Fruit fly (Drosophila melanogaster) whole organism, larva: ENCODE measurements around the gene Blimp-1.

Experiments used
- noc ChIP-seq: fragments of 200-800 bp; sonication (Bioruptor generic); optimal IDR thresholded peaks from 3 replicates; lab custom pipeline; 2019; ENCODE audit warnings: missing biosample characterization, mild to moderate bottlenecking, missing genetic modification characterization, moderate library complexity

The Blimp-1 gene

DNA sequence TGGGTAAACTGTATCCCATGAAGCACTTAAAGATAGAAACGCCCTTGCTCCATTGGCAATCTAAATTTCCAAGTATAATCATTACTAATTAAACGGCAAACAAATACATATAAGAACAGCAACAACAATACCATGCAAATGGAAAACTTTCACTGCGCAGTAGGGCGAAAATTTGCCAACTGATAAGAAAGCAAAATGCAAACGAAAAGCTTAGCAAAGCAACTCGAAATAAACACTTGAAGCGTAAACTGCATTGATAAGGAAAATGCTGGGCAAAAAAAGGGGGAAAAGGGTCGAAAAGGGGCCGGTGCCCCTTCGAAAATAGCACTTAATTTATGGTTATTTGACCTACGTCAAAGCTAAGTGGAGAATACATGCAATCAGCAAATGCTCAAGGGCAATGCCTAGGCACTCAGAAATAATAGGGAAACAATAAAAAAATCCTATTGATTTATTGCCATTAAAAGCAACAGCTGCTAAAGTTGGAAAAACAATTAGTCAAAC lies 7.8 kb downstream of the Blimp-1 start:
- TF ChIP-seq noc (tag; lab: Kevin White, UChicago): no peak

DNA sequence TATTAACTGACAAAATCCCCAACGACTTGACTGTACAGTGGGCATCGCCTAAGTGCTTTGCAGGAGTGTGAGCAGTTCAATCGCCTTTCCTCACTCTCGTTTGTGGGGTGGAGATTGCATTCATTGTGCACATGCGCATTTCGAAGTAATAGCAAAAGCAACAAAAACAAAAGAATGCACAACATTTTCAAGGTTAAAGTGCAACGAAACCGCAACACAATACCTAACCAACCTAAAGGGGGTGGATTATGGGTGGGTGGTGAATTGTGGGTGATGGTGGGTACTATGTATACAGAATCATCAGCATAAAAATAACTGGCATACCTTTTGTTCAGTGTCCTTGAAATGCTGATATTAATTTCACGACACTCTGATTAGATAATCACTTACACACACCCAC lies 8.7 kb downstream of the Blimp-1 start:
- no peak for TF ChIP-seq noc (tag; lab: Kevin White, UChicago)

DNA sequence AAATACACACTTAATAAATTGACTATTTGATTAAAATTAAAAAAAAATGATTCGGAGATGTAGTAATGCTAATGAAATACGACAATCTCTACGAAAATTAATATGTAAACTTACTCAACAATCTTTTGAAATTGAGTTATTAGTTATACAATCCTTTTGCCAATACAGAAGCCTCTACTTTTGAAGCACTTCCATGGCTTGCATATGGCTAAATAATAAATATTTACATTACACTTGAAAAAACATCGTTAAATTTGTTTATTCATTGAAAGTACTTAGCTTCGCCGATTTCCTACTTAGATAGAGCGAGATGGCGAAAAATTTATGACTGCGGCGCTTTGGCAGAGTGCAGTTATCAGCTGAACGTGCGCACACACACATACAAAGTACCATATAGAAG lies 9.9 kb downstream of the Blimp-1 start:
- TF ChIP-seq noc (tag; lab: Kevin White, UChicago): no peak

DNA sequence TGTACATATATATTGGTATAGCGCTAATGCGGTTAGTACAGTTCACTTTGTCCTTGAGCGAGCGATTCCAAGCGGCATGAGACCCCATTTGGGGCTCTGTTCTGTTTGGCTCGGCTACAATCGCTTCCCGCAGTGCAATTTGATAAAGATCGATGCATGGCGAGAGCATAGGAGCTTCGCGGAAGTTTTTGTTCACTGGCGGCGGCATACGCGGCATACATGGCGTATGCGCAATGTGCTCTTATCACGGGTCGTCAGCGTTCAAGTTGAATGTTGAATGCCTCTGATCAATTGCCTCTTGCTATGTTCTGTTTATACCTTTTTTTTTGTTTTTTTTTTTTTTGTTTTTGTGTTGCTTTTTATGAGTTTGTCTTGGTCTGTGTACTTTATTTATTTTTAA lies 10.3 kb downstream of the Blimp-1 start:
- TF ChIP-seq noc (tag; lab: Kevin White, UChicago): no peak

DNA sequence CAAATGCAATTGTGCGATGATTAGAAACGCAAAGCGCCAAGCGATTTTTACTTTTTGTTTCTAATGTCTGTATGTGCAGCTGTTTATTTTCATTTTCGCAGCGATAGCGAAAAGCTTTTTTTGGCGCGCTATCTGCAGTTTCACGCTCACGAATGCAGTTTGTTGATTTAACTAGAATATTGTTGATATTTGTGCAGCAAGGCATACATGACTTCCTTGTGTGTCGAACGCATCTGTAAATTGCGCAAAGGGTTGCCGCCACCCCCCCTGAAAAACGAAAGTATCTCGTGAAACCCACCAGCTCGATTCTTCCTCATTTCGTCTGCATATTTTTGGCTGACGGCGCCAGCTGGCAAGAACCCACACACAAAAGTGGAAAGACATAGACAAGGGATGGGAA lies 10.8 kb downstream of the Blimp-1 start:
- TF ChIP-seq noc (tag; lab: Kevin White, UChicago): no peak

DNA sequence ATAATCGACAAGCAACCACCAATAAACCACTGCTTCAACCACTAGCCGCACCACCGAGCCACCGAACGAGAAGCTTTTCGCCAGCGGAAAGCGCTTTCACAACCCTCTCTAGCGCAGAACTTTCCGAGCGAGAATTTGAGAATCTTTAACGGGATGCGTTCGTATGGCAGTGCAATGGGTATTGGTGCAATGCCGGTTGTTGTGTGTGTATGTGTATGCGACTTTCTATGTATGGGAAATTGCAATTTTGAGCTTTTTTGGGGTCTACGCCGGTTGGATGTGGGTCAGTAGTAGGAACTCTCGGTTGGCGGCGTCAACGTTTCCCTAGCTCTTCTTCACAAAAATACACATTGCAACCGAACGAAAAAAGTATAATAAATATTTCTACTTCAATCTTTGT lies 12.1 kb downstream of the Blimp-1 start:
- no peak for TF ChIP-seq noc (tag; lab: Kevin White, UChicago)

DNA sequence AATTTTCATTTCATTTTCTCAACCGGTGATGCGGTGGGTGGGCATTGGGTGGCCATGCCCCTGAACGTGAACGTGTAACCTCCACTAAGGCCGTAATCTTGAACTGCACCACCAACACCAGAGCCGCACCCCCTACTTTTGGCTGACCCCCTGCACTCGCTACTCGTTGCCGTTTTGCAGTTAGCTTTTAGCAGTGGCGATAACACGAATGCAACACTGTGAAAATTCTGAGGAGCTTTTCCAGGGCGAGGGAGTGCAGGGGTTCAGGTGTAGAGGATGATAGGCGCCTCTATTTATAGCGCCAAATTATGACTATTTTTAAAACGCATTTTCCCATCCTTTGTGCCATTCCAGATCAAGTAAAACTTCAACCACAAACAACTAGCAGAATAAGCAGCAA lies 12.9 kb downstream of the Blimp-1 start:
- TF ChIP-seq noc (tag; lab: Kevin White, UChicago): no peak

DNA sequence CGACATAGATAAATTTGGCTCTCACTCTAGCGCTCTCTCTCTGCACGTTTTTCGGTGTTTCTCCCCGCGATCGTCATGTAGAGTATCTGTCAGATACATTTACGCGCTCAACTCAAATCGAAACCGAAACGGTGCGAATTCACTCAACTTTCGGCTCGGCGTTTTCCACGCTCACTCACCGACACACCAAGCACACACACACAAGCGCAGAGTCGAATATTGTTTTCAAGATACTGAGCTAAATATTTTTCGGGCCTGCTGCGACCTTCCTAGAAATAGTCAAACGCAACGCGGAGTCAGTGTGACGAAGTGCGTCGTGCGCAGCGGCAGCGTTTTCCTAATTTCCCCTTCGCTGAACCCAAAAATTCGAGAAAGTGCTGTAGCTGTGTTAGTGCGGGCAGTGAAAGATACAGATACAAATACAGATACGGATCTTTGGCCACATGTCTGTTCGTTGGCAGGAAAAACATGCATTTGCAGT lies 23.7 kb downstream of the Blimp-1 start, which contains the start of gene lin-28:
TSS of gene lin-28 (plus strand) at position 279 of the 481 bp plus-strand sequence.
- TF ChIP-seq noc (tag; lab: Kevin White, UChicago): no peak

DNA sequence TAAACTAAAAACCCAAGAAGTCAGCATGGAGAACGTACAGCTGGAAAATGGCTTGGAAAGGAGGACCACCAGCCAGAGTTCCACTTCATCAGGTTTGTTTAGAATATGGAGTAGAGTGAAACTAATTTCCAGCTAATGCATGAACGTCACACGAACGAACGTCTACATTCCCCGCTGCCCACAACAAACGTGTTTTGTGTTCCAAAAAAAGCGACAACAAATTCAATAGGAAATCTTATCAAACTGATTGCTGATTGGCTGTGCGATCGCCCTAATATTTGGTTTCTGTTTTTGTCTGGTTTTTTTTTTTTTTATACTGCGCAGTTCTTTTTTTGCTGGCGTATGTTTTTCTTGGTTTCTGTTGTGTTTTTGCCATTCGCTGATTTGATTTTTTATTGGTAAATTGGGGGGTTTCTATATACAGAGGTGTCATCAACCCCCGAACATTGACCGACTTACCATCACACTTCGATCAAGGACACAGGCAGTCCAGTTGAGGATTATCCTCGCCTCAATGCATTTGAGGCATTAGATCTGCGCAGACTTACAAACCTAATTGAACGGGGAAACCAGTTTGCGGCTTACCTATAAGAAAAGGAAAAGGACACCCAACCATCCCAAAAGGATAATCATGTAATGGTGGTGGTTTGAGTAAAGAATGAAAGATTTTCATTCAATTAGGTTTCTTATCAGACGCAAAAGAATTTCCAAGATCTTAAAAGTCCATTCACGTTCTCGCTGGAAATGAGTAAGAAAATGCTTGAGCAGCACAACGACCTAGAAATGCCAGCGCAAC lies 24.4 kb downstream of the Blimp-1 start:
- TF ChIP-seq noc (tag; lab: Kevin White, UChicago): no peak

DNA sequence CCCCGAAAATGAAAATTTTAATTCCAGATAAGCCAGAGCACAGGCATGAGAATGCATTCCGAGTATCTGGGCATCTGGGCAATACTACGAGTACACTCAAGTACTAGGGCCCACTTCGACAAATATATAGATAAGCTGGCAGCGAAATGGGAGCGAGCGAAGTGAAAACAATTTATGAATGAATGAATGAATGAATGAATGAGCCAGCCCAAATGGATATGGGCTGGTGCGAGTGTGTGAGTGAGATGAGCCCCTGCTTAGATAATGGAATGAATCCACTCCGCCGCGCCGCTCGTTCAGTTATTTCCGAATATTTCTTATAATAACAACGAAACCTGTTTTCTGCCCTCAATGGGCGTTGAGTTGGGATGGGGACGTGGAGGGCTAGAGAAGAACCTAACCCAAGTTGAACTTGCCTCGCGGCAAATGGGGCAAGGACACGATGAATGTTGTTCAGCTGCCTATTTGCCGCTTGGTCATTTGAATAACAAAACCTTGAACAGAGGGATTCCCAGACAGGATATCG lies 25.0 kb downstream of the Blimp-1 start:
- TF ChIP-seq noc (tag; lab: Kevin White, UChicago): no peak

DNA sequence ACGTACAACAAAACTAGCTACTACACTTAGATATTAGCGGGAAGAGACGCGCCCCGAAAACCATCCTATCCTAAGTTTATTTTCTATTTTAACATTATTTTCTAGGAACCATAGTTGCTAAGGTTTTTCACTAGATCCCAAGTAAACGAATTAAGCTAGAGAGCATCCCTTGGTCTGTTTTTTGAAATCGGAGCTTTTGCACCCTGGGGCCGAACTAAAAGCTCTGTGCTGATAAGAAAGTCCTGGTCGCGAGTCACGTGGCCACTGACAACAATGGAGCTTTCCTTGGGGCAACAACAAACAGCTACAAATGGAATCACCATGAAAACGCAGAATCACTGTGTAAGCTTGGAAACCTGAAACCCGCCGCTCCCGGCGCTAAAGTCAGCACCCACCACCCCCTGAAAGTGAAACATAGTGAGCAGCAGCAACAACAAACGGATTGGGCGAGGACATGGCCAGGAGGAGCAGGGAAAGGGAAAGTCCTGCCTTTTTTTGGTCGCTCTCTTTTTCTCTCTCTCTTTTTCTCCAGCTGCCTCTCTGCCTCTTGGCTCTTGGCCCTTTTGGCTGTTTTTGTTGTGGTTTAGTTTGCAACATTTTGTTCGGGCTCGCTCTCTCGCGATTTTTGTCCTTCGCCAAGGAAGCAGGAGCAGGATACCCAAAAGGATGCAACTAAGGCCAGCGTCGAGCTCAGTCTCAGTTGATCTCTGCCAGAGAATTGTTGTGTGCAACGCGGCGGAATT lies 26.6 kb downstream of the Blimp-1 start, which contains the start of gene sif:
TSS of gene sif (plus strand) at position 693 of the 743 bp plus-strand sequence.
- no peak for TF ChIP-seq noc (tag; lab: Kevin White, UChicago)

DNA sequence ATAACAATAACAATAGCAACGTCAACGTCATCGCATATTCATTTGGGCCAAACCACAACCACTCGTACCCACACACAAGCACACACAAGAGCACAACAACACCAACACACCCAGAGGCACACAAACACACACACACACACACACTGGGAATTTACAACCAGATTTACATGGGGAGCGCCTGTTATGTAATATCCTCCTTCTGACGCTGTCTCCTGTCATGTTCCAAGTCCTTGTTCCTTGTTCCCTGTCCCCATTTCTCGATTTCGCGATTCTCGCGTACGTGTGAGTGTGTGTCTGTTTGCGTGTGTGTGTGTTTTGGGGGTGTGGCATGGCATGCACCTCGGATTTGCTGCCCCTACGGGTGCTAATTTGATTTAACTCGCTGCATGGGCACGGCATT lies 27.6 kb downstream of the Blimp-1 start:
- no peak for TF ChIP-seq noc (tag; lab: Kevin White, UChicago)

DNA sequence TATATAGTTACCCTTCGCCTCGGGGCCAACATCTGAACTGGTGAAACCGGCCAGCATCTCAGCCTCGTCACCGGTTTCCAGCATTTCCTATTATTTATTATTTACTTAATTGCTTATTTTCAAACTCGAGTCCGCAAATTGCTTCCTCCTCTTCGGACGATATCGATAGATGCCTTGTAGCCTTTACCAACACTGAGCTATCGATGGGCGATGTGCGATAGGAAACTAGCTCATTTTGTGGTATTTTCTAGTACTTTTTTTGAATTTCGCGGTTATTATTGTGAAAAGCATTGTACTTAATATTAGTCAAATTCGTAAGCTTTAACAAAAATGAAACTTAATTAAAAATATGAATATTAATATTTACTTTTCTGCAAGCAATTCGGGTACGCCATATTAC lies 31.3 kb downstream of the Blimp-1 start, which contains the start of gene Sse:
TSS of gene Sse (minus strand) at position 177 of the 400 bp plus-strand sequence.
- no peak for TF ChIP-seq noc (tag; lab: Kevin White, UChicago)

DNA sequence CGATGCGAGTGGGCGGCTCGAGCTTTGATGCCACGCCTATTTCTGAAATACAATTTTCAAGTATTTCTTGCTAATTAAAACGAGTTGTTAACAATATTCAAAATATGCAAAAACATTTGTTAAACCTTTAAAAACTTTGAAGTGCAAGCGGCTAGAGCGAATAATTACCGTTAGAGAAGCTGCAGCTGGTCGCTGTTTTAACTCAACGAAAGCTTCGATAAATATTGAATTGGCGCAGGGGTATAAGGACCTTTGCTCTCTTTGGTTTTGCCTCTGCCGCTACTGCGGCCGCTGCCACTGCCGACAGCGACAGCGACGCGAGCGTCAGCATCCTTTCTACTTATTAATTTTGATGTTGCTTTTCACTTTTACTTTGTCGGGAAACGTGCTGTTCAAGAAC lies 32.5 kb downstream of the Blimp-1 start:
- TF ChIP-seq noc (tag; lab: Kevin White, UChicago): no peak

DNA sequence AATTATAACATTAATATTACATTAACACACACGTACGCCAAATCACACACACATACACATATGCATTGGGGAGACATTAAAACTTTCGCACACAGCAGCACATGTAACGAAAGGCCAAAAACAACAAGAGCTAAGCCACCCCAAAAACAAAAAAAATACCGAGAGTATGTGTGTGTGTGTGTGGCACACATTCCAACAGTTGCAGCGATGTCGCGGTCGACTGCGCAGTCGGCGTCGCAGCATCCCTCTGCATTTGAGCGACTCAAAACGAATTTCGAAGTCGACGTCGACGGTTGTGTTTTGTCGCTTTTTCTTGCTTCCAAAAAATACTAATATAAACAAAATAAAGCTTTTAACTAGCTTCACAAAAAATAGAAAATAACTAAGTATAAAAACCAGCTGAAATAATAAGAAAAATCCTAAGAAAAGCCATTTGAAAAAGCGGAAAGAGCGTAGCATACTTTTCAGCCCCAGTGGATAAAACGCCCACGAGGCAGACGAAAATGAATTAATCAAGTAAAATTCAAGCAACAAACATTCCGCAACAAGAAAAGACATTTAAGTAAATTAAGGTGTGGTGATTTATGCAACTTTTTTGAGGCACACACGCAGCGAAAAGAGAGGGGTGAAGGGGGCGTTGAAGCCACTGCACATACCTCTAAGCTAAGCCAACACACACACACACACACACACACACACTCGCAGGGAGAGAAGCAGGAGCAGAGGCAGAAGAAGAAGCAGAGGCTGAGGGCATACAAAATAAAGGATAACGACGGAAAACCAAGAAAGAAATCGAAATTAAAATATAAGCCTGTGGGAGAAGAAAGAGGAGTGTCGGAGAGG lies 33.3 kb downstream of the Blimp-1 start, which contains the start of gene CG46320:
TSS of gene CG46320 (plus strand) at position 246 of the 843 bp plus-strand sequence.
- no peak for TF ChIP-seq noc (tag; lab: Kevin White, UChicago)
